Worm (Caenorhabditis elegans) whole organism, L1 larva: ENCODE measurements around the gene T05A12.3.

ENCODE experiments used
- C04F5.9 ChIP-seq: sonication (generic microtip); optimal IDR thresholded peaks from 2 replicates; lab custom pipeline; 2016; ENCODE audit warnings: missing genetic modification characterization, missing compliant biosample characterization
- F16B12.6 ChIP-seq: fragments of 150-350 bp; optimal IDR thresholded peaks from 2 replicates; lab custom pipeline; 2014; ENCODE audit warnings: missing biosample characterization, missing genetic modification characterization
- aly-2 ChIP-seq: fragments of 150-350 bp; optimal IDR thresholded peaks from 2 replicates; lab custom pipeline; 2014; ENCODE audit warnings: missing biosample characterization, missing genetic modification characterization
- ama-1 ChIP-seq: fragments of 150-350 bp; optimal IDR thresholded peaks from 2 replicates; lab custom pipeline; 2014
- blmp-1 ChIP-seq: fragments of 150-350 bp; optimal IDR thresholded peaks from 2 replicates; lab custom pipeline; 2014; ENCODE audit warnings: missing biosample characterization, missing genetic modification characterization
- ceh-8 ChIP-seq: fragments of 200-800 bp; sonication (Bioruptor generic); optimal IDR thresholded peaks from 2 replicates; lab custom pipeline; 2018; ENCODE audit warnings: mild to moderate bottlenecking, missing genetic modification characterization, moderate library complexity, missing compliant biosample characterization
- ceh-88 ChIP-seq: fragments of 200-800 bp; sonication (Bioruptor generic); IDR thresholded peaks from 2 replicates; pipeline ENCODE4 v1.3.6; 2022; ENCODE audit warnings: missing genetic modification characterization, missing compliant biosample characterization
- dsc-1 ChIP-seq: sonication (generic microtip); optimal IDR thresholded peaks from 2 replicates; lab custom pipeline; 2016; ENCODE audit warnings: mild to moderate bottlenecking, missing genetic modification characterization, missing compliant biosample characterization
- efl-1 ChIP-seq, 4 experiments: fragments of 150-350 bp; optimal IDR thresholded peaks in 3 of 4; peaks in 1 of 4; 1 replicate in 1 of 4; 2 replicates in 3 of 4; lab custom pipeline; 2014; ENCODE audit warnings: missing biosample characterization in 2 of 4, missing genetic modification characterization in 2 of 4, missing genetic modification reagents in 2 of 4
- egl-13 ChIP-seq: sonication (generic microtip); optimal IDR thresholded peaks from 2 replicates; lab custom pipeline; 2016; ENCODE audit warnings: missing genotype, missing genetic modification reagents, missing genetic modification characterization, missing compliant biosample characterization
- egl-27 ChIP-seq, 2 experiments: fragments of 150-350 bp in 1 of 2; sonication (generic microtip); optimal IDR thresholded peaks; 3 replicates each; lab custom pipeline; 2017 to 2018; ENCODE audit warnings: missing biosample characterization in 2 of 2, missing genetic modification characterization in 2 of 2, missing genetic modification reagents in 2 of 2
- elt-2 ChIP-seq: sonication (generic microtip); optimal IDR thresholded peaks from 2 replicates; lab custom pipeline; 2016; ENCODE audit warnings: missing genetic modification characterization, mild to moderate bottlenecking, inconsistent platforms, missing compliant biosample characterization, missing genetic modification reagents
- fkh-10 ChIP-seq: sonication (generic microtip); optimal IDR thresholded peaks from 2 replicates; lab custom pipeline; 2017; ENCODE audit warnings: missing biosample characterization, missing genetic modification reagents, missing genetic modification characterization
- hlh-4 ChIP-seq: sonication (generic microtip); optimal IDR thresholded peaks from 2 replicates; lab custom pipeline; 2016; ENCODE audit warnings: mild to moderate bottlenecking, missing genetic modification characterization, missing compliant biosample characterization
- lin-13 ChIP-seq: fragments of 150-350 bp; optimal IDR thresholded peaks from 2 replicates; lab custom pipeline; 2014; ENCODE audit warnings: missing biosample characterization, missing genetic modification reagents, missing genetic modification characterization
- lin-14 ChIP-seq: fragments of 200-800 bp; sonication (Bioruptor generic); optimal IDR thresholded peaks from 2 replicates; lab custom pipeline; 2018; ENCODE audit warnings: mild to moderate bottlenecking, missing genetic modification characterization, moderate library complexity, missing compliant biosample characterization
- lin-35 ChIP-seq, 2 experiments: fragments of 150-350 bp; optimal IDR thresholded peaks; 2 replicates each; lab custom pipeline; 2014; ENCODE audit warnings: missing biosample characterization in 2 of 2, missing genetic modification characterization in 2 of 2, missing genetic modification reagents in 2 of 2
- lir-3 ChIP-seq: sonication (generic microtip); optimal IDR thresholded peaks from 2 replicates; lab custom pipeline; 2016; ENCODE audit warnings: mild to moderate bottlenecking, missing genetic modification characterization, moderate library complexity, missing compliant biosample characterization; ENCODE audit not compliant: poor library complexity
- lsy-2 ChIP-seq, 2 experiments: fragments of 150-350 bp; optimal IDR thresholded peaks; 2 replicates each; lab custom pipeline; 2014; ENCODE audit warnings: missing biosample characterization in 2 of 2, missing genetic modification characterization in 2 of 2
- mab-9 ChIP-seq: fragments of 200-800 bp; sonication (Bioruptor generic); IDR thresholded peaks from 2 replicates; pipeline ENCODE4 v1.3.6; 2022; ENCODE audit warnings: missing genetic modification reagents, missing genetic modification characterization, missing compliant biosample characterization
- mdl-1 ChIP-seq, 2 experiments: fragments of 150-350 bp; optimal IDR thresholded peaks; 2 replicates each; lab custom pipeline; 2014 to 2017; ENCODE audit warnings: missing biosample characterization in 2 of 2, missing genetic modification characterization in 2 of 2, inconsistent platforms in 1 of 2
- mef-2 ChIP-seq: fragments of 150-350 bp; optimal IDR thresholded peaks from 2 replicates; lab custom pipeline; 2014; ENCODE audit warnings: missing biosample characterization, missing genetic modification characterization
- mep-1 ChIP-seq: fragments of 150-350 bp; optimal IDR thresholded peaks from 2 replicates; lab custom pipeline; 2014; ENCODE audit warnings: missing biosample characterization, missing genetic modification characterization
- nhr-11 ChIP-seq: fragments of 150-350 bp; optimal IDR thresholded peaks from 2 replicates; lab custom pipeline; 2014; ENCODE audit warnings: missing biosample characterization, missing genetic modification characterization
- nhr-19 ChIP-seq: fragments of 200-800 bp; sonication (Bioruptor generic); conservative IDR thresholded peaks from 2 replicates; pipeline ENCODE4 v1.3.6; 2022; ENCODE audit warnings: missing genetic modification characterization, missing compliant biosample characterization
- nhr-20 ChIP-seq: sonication (generic microtip); optimal IDR thresholded peaks from 2 replicates; lab custom pipeline; 2016; ENCODE audit warnings: mild to moderate bottlenecking, missing genetic modification characterization, missing compliant biosample characterization
- nhr-237 ChIP-seq: fragments of 150-350 bp; optimal IDR thresholded peaks from 2 replicates; lab custom pipeline; 2014; ENCODE audit warnings: missing biosample characterization, missing genetic modification characterization
- nhr-28 ChIP-seq: fragments of 150-350 bp; optimal IDR thresholded peaks from 2 replicates; lab custom pipeline; 2014; ENCODE audit warnings: missing biosample characterization, missing genetic modification characterization
- nhr-47 ChIP-seq: sonication (generic microtip); optimal IDR thresholded peaks from 2 replicates; lab custom pipeline; 2016; ENCODE audit warnings: mild to moderate bottlenecking, missing genetic modification characterization, moderate library complexity, missing compliant biosample characterization
- nhr-71 ChIP-seq: sonication (generic microtip); optimal IDR thresholded peaks from 2 replicates; lab custom pipeline; 2016; ENCODE audit warnings: mild to moderate bottlenecking, missing genetic modification characterization, moderate library complexity, missing compliant biosample characterization
- nhr-77 ChIP-seq: fragments of 150-350 bp; optimal IDR thresholded peaks from 2 replicates; lab custom pipeline; 2014; ENCODE audit warnings: missing biosample characterization, missing genetic modification characterization
- nhr-90 ChIP-seq: sonication (generic microtip); optimal IDR thresholded peaks from 2 replicates; lab custom pipeline; 2016; ENCODE audit warnings: mild to moderate bottlenecking, missing genetic modification characterization, missing compliant biosample characterization; ENCODE audit not compliant: poor library complexity
- pqm-1 ChIP-seq: sonication (generic microtip); optimal IDR thresholded peaks from 3 replicates; lab custom pipeline; 2017; ENCODE audit warnings: missing biosample characterization, missing genetic modification characterization
- rnt-1 ChIP-seq: sonication (generic microtip); optimal IDR thresholded peaks from 2 replicates; lab custom pipeline; 2016; ENCODE audit warnings: mild to moderate bottlenecking, missing genetic modification characterization, moderate library complexity, missing compliant biosample characterization
- skn-1 ChIP-seq: fragments of 150-350 bp; optimal IDR thresholded peaks from 2 replicates; lab custom pipeline; 2014; ENCODE audit warnings: missing biosample characterization, missing genetic modification characterization
- snu-23 ChIP-seq: sonication (generic microtip); optimal IDR thresholded peaks from 2 replicates; lab custom pipeline; 2016; ENCODE audit warnings: missing genetic modification characterization, missing compliant biosample characterization
- sox-4 ChIP-seq: sonication (generic microtip); optimal IDR thresholded peaks from 2 replicates; lab custom pipeline; 2016; ENCODE audit warnings: missing genetic modification characterization, missing compliant biosample characterization
- sup-37 ChIP-seq: fragments of 200-800 bp; sonication (Bioruptor generic); optimal IDR thresholded peaks from 2 replicates; lab custom pipeline; 2018; ENCODE audit warnings: mild to moderate bottlenecking, missing genetic modification characterization, missing compliant biosample characterization
- tbx-2 ChIP-seq: sonication (generic microtip); optimal IDR thresholded peaks from 2 replicates; lab custom pipeline; 2016; ENCODE audit warnings: missing genetic modification characterization, missing compliant biosample characterization
- unc-130 ChIP-seq: fragments of 150-350 bp; optimal IDR thresholded peaks from 2 replicates; lab custom pipeline; 2017; ENCODE audit warnings: missing biosample characterization, missing genetic modification characterization, inconsistent platforms
- unc-30 ChIP-seq: sonication (generic microtip); optimal IDR thresholded peaks from 2 replicates; lab custom pipeline; 2017; ENCODE audit warnings: missing biosample characterization, missing genetic modification characterization
- unc-86 ChIP-seq: sonication (generic microtip); optimal IDR thresholded peaks from 2 replicates; lab custom pipeline; 2016; ENCODE audit warnings: missing genetic modification characterization, missing compliant biosample characterization
- vab-15 ChIP-seq: sonication (generic microtip); optimal IDR thresholded peaks from 2 replicates; lab custom pipeline; 2017; ENCODE audit warnings: missing genotype, mild to moderate bottlenecking, missing genetic modification characterization, missing compliant biosample characterization
- xbp-1 ChIP-seq: sonication (generic microtip); optimal IDR thresholded peaks from 2 replicates; lab custom pipeline; 2016; ENCODE audit warnings: missing genetic modification characterization, missing compliant biosample characterization
- ztf-11 ChIP-seq, 2 experiments: sonication (generic microtip); optimal IDR thresholded peaks; 2 replicates each; lab custom pipeline; 2016 to 2017; ENCODE audit warnings: missing genetic modification characterization in 2 of 2, missing biosample characterization in 1 of 2, missing compliant biosample characterization in 1 of 2
- ztf-4 ChIP-seq: fragments of 150-350 bp; optimal IDR thresholded peaks from 2 replicates; lab custom pipeline; 2014; ENCODE audit warnings: missing biosample characterization, missing genetic modification characterization

Gene T05A12.3

ce11 chrIV:6839091-6839522, 48.3 kb downstream of the T05A12.3 start (continued):
- TF ChIP-seq lin-13 (GFP tag; lab: Kevin White, UChicago) (peak; percentile 58), mdl-1 (tag; optimal IDR thresholded peaks at IDR 0.05; lab: Kevin White, UChicago) (peak in 1 of 2 experiments; percentile 41), nhr-237 (peak; percentile 34), rnt-1 (peak; percentile 88), mab-9 (no peak; the same call in 1 of the 2 replicates), ztf-4 (tag; lab: Kevin White, UChicago) (peak; percentile 56), nhr-28 (tag; lab: Kevin White, UChicago) (no peak), ceh-8 (GFP tag; lab: Kevin White, UChicago) (peak; percentile 19), sup-37 (GFP tag; lab: Kevin White, UChicago) (peak; percentile 33), snu-23 (GFP tag; lab: Kevin White, UChicago) (peak; percentile 90), skn-1 (tag; lab: Kevin White, UChicago) (peak; percentile 60), vab-15 (tag; lab: Kevin White, UChicago) (no peak), elt-2 (peak; percentile 92), F16B12.6 (tag; lab: Kevin White, UChicago) (no peak), nhr-11 (tag; lab: Kevin White, UChicago) (peak; percentile 77), lsy-2 (tag; optimal IDR thresholded peaks at IDR 0.05; lab: Kevin White, UChicago) (peak; percentile 80 to 86), egl-27 (tag; optimal IDR thresholded peaks at IDR 0.05; lab: Kevin White, UChicago) (peak; percentile 44 to 67), efl-1 (optimal IDR thresholded peaks at IDR 0.05; lab: Kevin White, UChicago) (peak; percentile 72 to 74), efl-1 (GFP tag; optimal IDR thresholded peaks at IDR 0.05 in 1 of 2; lab: Kevin White, UChicago) (peak; percentile 40 to 90), tbx-2 (tag; lab: Kevin White, UChicago) (peak; percentile 91), ztf-11 (tag; optimal IDR thresholded peaks at IDR 0.05; lab: Kevin White, UChicago) (no peak), nhr-71 (peak; percentile 96), lir-3 (tag; lab: Kevin White, UChicago) (peak; percentile 70), pqm-1 (tag; lab: Kevin White, UChicago) (peak; percentile 49), mef-2 (tag; lab: Kevin White, UChicago) (peak; percentile 15), unc-130 (tag; lab: Kevin White, UChicago) (no peak), egl-13 (tag; lab: Kevin White, UChicago) (peak; percentile 90), ceh-88 (GFP tag; lab: Robert Waterston, UW) (peak; percentile 56; the same call in 1 of the 2 replicates), nhr-19 (GFP tag; lab: Robert Waterston, UW) (peak; percentile 76), lin-35 (GFP tag; optimal IDR thresholded peaks at IDR 0.05; lab: Kevin White, UChicago) (peak; percentile 58 to 73), nhr-77 (peak; percentile 75), dsc-1 (tag; lab: Kevin White, UChicago) (peak; percentile 83), nhr-90 (peak; percentile 69), hlh-4 (tag; lab: Kevin White, UChicago) (no peak), unc-86 (peak; percentile 81), mep-1 (peak; percentile 59), sox-4 (tag; lab: Kevin White, UChicago) (peak; percentile 18), xbp-1 (tag; lab: Kevin White, UChicago) (peak; percentile 74), unc-30 (tag; lab: Kevin White, UChicago) (no peak), C04F5.9 (tag; lab: Kevin White, UChicago) (no peak), aly-2 (tag; lab: Kevin White, UChicago) (peak; percentile 58), nhr-20 (peak; percentile 88), nhr-47 (tag; lab: Kevin White, UChicago) (peak; percentile 89), ama-1 (lab: Kevin White, UChicago) (no peak), blmp-1 (peak; percentile 80), lin-14 (GFP tag; lab: Kevin White, UChicago) (peak; percentile 99), fkh-10 (GFP tag; lab: Kevin White, UChicago) (peak; percentile 94)
